Worm (Caenorhabditis elegans): ENCODE measurements around the gene fbxa-192.

DNA sequence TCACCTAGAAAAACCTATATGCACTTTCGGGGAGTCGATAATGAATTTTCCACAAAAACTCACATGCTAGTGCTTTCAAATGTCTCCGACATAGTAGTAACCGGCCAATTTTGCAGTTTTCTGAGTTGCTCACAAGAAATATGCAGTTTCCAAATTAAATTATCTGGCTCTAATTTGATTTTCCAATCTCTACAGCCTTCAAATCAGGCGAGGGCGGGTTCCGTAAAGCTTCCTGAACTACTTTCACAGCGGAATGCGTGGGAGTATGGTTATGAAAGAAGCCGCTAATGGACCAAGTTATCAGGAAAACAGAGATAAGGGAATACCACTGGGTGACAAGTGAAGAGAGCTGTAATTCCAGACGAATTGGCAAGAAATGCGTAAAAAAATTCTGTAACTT, 15.6 kb upstream of the fbxa-192 start, which contains the start of gene F59A1.11:
- TF ChIP-seq nhr-47 (tag; optimal IDR thresholded peaks at IDR 0.05) = no peak
- no peak for TF ChIP-seq ceh-8 (GFP tag; optimal IDR thresholded peaks at IDR 0.05)
- TF ChIP-seq dpl-1 (GFP tag; optimal IDR thresholded peaks at IDR 0.05) = no peak
- TF ChIP-seq egl-27 (tag; optimal IDR thresholded peaks at IDR 0.05) = no peak
- TF ChIP-seq C16A3.4 (tag; optimal IDR thresholded peaks at IDR 0.05) = no peak
- no peak for TF ChIP-seq zag-1 (tag; optimal IDR thresholded peaks at IDR 0.05)
- TF ChIP-seq nhr-71 (tag; optimal IDR thresholded peaks at IDR 0.05) = no peak
- no peak for TF ChIP-seq ces-1 (GFP tag; optimal IDR thresholded peaks at IDR 0.05)
- no peak for TF ChIP-seq Y116A8C.19 (tag; optimal IDR thresholded peaks at IDR 0.05; ENCODE audit: borderline replicate concordance)
- no peak for TF ChIP-seq unc-62 (GFP tag; optimal IDR thresholded peaks at IDR 0.05)

Measured in whole organism, L1 larva.